Worm (Caenorhabditis elegans): Measurements from ENCODE around the gene nhr-170.
"Not testable (repeated sequence)": the region's sequence is repeated elsewhere in the genome, so short reads cannot be mapped to it uniquely, and the experiment has no call there.

nhr-170 gene

ce11 chrV:18769902-18770301 lies 30.7 kb downstream of the nhr-170 start:
- TF ChIP-seq lir-3 (tag; optimal IDR thresholded peaks at IDR 0.05) (no peak), fkh-10 (GFP tag; optimal IDR thresholded peaks at IDR 0.05) (no peak), unc-62 (GFP tag; optimal IDR thresholded peaks at IDR 0.05 in 1 of 2) (peak in 1 of 2 experiments; percentile 93), unc-62 (tag; optimal IDR thresholded peaks at IDR 0.05) (no peak)

DNA sequence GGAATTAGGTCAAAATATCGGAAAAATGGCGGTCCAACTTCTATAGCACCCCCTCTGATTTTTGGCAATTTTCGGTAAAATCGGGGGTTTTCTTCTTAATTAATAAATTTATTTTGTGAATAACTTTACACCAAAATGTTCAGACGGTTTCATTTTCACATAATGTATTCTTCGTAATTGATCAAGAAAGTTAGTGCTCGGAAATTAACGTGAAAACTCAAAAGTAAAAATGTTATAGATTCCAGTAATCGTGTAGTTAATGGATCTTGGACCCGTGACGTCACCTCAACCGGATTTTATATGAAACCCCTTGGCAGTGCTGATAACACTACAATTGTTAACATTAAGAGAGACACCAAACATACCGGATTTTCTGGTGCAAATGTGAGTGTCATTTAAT lies 38.6 kb downstream of the nhr-170 start, which contains the start of gene F11D11.22:
Gene F11D11.22 (plus strand): TSS at position 301 of the 400 bp plus-strand sequence.
- not testable (repeated sequence) for TF ChIP-seq tra-1 (GFP tag; IDR thresholded peaks at IDR 0.05); nhr-11 (tag; optimal IDR thresholded peaks at IDR 0.05); dmd-8 (GFP tag; IDR thresholded peaks at IDR 0.05)

DNA sequence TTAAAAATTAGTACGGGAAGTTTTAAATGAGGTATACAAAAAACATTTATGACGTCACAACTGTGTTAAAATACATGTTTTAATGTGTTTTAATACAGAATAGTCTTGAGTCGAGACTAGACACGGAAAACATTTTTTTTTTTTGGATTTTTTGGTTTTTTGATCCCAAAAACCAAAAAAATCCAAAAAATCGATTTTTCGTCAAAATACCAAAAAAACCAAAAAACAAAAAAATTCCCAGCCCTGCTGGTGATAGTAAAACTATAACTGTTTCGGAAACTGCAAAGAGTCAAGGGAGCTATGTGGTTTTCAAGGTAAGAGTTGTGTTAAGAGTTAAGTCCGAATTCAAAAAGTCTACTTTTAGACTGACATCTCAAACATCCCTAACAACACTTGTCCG lies 39.5 kb downstream of the nhr-170 start, which contains the start of gene F11D11.4:
Gene F11D11.4 (plus strand): TSS at position 301 of the 400 bp plus-strand sequence.
- no peak for TF ChIP-seq nhr-28 (tag; optimal IDR thresholded peaks at IDR 0.05)
- no peak for TF ChIP-seq aha-1 (tag)
- TF ChIP-seq nhr-11 (tag; optimal IDR thresholded peaks at IDR 0.05): no peak
- no peak for TF ChIP-seq nhr-111 (GFP tag; optimal IDR thresholded peaks at IDR 0.05)
- no peak for TF ChIP-seq Y105C5A.15 (GFP tag; IDR thresholded peaks at IDR 0.05)
- TF ChIP-seq nhr-41 (GFP tag; IDR thresholded peaks at IDR 0.05): no peak
- no peak for TF ChIP-seq arid-1 (GFP tag; conservative IDR thresholded peaks at IDR 0.05)
- TF ChIP-seq Y48G9A.11 (GFP tag; IDR thresholded peaks at IDR 0.05): no peak

DNA sequence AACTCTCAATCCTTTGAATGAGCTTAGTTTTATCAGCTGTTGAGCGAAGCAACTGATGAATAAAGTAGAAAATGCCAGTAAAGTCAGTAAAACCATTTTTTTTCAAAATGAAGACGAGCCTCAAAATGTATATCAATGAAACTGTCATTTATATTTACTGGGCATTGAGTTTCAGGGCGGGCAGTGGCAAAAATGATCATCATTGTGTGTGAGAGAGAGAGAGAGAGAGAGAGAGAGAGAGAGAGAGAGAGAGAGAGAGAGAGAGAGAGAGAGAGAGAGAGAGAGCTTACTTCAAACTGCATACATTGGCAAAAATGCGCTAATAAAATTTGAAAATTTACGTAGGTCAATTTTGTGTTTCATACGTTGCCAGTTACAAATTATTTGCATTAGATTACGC lies 40.5 kb downstream of the nhr-170 start, which contains the start of gene F11D11.3:
Gene F11D11.3 (minus strand): TSS at position 101 of the 400 bp plus-strand sequence.
- TF ChIP-seq mes-2 (tag; optimal IDR thresholded peaks at IDR 0.05; ENCODE audit: poor library complexity, severe bottlenecking) (no peak), aha-1 (tag) (no peak), lim-7 (GFP tag; IDR thresholded peaks at IDR 0.05) (no peak), F44E2.7 (GFP tag; IDR thresholded peaks at IDR 0.05) (no peak), madf-5 (GFP tag; IDR thresholded peaks at IDR 0.05) (no peak), spr-3 (GFP tag; optimal IDR thresholded peaks at IDR 0.05) (no peak), lsy-2 (tag; optimal IDR thresholded peaks at IDR 0.05) (no peak), mdl-1 (tag; optimal IDR thresholded peaks at IDR 0.05) (no peak), nhr-237 (tag; optimal IDR thresholded peaks at IDR 0.05) (no peak), fkh-10 (GFP tag; optimal IDR thresholded peaks at IDR 0.05) (no peak), dmd-8 (GFP tag; IDR thresholded peaks at IDR 0.05) (no peak), zag-1 (tag; optimal IDR thresholded peaks at IDR 0.05) (no peak), tag-97 (GFP tag; IDR thresholded peaks at IDR 0.05) (no peak), unc-39 (tag; optimal IDR thresholded peaks at IDR 0.05) (no peak), lin-38 (GFP tag; IDR thresholded peaks at IDR 0.05) (no peak)

DNA sequence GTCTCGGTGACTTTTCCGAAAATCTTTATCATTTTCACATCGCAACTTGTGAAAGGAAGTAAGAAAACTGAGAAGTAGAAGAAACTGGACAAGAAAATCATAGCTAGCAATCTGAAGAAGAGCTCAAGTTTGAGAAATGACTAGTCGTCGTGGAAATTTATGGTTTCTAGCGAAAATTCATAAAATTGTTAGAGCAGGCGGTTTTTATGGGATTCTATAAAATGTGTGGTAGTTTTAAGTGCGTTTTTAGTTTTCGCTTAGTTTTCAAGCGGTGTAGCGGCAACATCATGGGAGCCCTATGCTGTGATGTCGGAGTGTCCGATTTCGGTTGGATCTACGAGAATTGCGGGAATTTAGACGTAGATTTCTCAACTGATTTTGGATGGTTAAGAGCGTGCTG lies 46.3 kb downstream of the nhr-170 start, which contains the start of gene clec-254:
Gene clec-254 (minus strand): TSS at position 101 of the 400 bp plus-strand sequence.
- not testable (repeated sequence) for TF ChIP-seq Y5F2A.4 (GFP tag; optimal IDR thresholded peaks at IDR 0.05); nhr-11 (tag; optimal IDR thresholded peaks at IDR 0.05); ZK546.5 (tag; optimal IDR thresholded peaks at IDR 0.05)

DNA sequence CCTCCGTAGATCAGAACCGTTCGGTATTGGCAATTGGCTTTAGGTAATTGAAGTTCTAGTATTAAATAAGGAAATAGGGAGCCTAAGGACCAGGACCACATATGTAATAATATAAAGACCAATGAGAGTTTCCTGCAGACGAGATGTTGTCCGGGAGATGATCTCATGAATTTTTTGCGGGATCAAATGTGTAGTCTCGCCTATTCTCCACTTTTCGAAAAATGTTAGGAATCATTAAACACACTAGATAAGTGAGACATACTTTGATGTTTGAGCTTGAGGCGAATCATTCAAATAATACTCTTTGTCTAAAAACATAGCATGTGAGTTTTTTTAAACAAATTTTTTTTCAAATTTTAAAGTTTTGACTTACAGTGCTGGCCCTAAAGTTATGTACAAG lies 47.6 kb downstream of the nhr-170 start, which contains the start of gene F11D11.6:
Gene F11D11.6 (minus strand): TSS at position 101 of the 400 bp plus-strand sequence.
- TF ChIP-seq daf-12 (tag; optimal IDR thresholded peaks at IDR 0.05): no peak
- TF ChIP-seq rbr-2 (tag; optimal IDR thresholded peaks at IDR 0.05): no peak
- TF ChIP-seq ZK546.5 (tag; optimal IDR thresholded peaks at IDR 0.05): no peak
- no peak for TF ChIP-seq hif-1 (tag; optimal IDR thresholded peaks at IDR 0.05)
- no peak for TF ChIP-seq hlh-30 (tag; optimal IDR thresholded peaks at IDR 0.05; ENCODE audit: insufficient read depth)
- no peak for TF ChIP-seq Y105C5A.15 (GFP tag; IDR thresholded peaks at IDR 0.05)
- no peak for TF ChIP-seq nhr-25 (tag; optimal IDR thresholded peaks at IDR 0.05; ENCODE audit: borderline replicate concordance, insufficient read depth)
- TF ChIP-seq egl-27 (tag; optimal IDR thresholded peaks at IDR 0.05): no peak
- no peak for TF ChIP-seq ceh-44 (GFP tag; IDR thresholded peaks at IDR 0.05)
- TF ChIP-seq T20F7.1 (GFP tag; optimal IDR thresholded peaks at IDR 0.05): no peak
- TF ChIP-seq zip-11 (GFP tag; IDR thresholded peaks at IDR 0.05): no peak
- no peak for TF ChIP-seq sdz-12 (GFP tag; optimal IDR thresholded peaks at IDR 0.05)
- TF ChIP-seq madf-5 (GFP tag; IDR thresholded peaks at IDR 0.05): no peak
- TF ChIP-seq arid-1 (GFP tag; conservative IDR thresholded peaks at IDR 0.05): no peak
